Worm (Caenorhabditis elegans) whole organism, mixed stage, embryonic: Measurements from ENCODE around the gene Y45G12B.2.

ENCODE experiments used
- ceh-39 ChIP-seq: fragments of 150-350 bp; optimal IDR thresholded peaks from 2 replicates; lab custom pipeline; 2014; ENCODE audit warnings: missing biosample characterization, missing genetic modification characterization
- lin-13 ChIP-seq: fragments of 150-350 bp; optimal IDR thresholded peaks from 2 replicates; lab custom pipeline; 2014; ENCODE audit warnings: missing biosample characterization, missing genetic modification characterization
- lsy-2 ChIP-seq: fragments of 150-350 bp; optimal IDR thresholded peaks from 2 replicates; lab custom pipeline; 2014; ENCODE audit warnings: missing biosample characterization, missing genetic modification characterization
- mep-1 ChIP-seq: fragments of 150-350 bp; optimal IDR thresholded peaks from 2 replicates; lab custom pipeline; 2017; ENCODE audit warnings: missing biosample characterization, missing genetic modification reagents, missing genetic modification characterization, inconsistent platforms
- nhr-12 ChIP-seq: fragments of 150-350 bp; optimal IDR thresholded peaks from 2 replicates; lab custom pipeline; 2014; ENCODE audit warnings: missing biosample characterization, missing genetic modification characterization
- nhr-237 ChIP-seq: fragments of 150-350 bp; optimal IDR thresholded peaks from 2 replicates; lab custom pipeline; 2014; ENCODE audit warnings: missing biosample characterization, missing genetic modification characterization
- sem-2 ChIP-seq: fragments of 200-800 bp; sonication (Bioruptor generic); optimal IDR thresholded peaks from 2 replicates; lab custom pipeline; 2018; ENCODE audit warnings: mild to moderate bottlenecking, missing genetic modification characterization, missing compliant biosample characterization
- sptf-1 ChIP-seq: sonication (generic microtip); optimal IDR thresholded peaks from 2 replicates; lab custom pipeline; 2017; ENCODE audit warnings: mild to moderate bottlenecking, missing genetic modification characterization, moderate library complexity, missing compliant biosample characterization
- unc-120 ChIP-seq: sonication (generic microtip); optimal IDR thresholded peaks from 2 replicates; lab custom pipeline; 2017; ENCODE audit warnings: missing genetic modification characterization, missing compliant biosample characterization; ENCODE audit not compliant: poor library complexity, severe bottlenecking
- unc-39 ChIP-seq: fragments of 150-350 bp; optimal IDR thresholded peaks from 2 replicates; lab custom pipeline; 2014; ENCODE audit warnings: missing biosample characterization, missing genetic modification characterization
- unc-62 ChIP-seq: fragments of 150-350 bp; optimal IDR thresholded peaks from 2 replicates; lab custom pipeline; 2014; ENCODE audit warnings: missing biosample characterization, missing genetic modification reagents, missing genetic modification characterization

- TF ChIP-seq ceh-39 (tag; lab: Kevin White, UChicago) (no peak), unc-39 (no peak), sem-2 (GFP tag; lab: Kevin White, UChicago) (no peak), sptf-1 (no peak), unc-62 (no peak), unc-120 (tag; lab: Kevin White, UChicago) (no peak), nhr-237 (tag; lab: Kevin White, UChicago) (no peak), lsy-2 (tag; lab: Kevin White, UChicago) (no peak), mep-1 (tag; lab: Kevin White, UChicago) (no peak), lin-13 (tag; lab: Kevin White, UChicago) (no peak), nhr-12 (tag; lab: Kevin White, UChicago) (no peak)
These were observed 41.9 kb upstream of the Y45G12B.2 start, which contains the start of the genes W02H5.8 and angl-1 for ce11 chrV:2652557-2653133.
